Fruit fly (Drosophila melanogaster): Measurements from ENCODE around the gene Hsc70-3.

Hsc70-3 gene

DNA sequence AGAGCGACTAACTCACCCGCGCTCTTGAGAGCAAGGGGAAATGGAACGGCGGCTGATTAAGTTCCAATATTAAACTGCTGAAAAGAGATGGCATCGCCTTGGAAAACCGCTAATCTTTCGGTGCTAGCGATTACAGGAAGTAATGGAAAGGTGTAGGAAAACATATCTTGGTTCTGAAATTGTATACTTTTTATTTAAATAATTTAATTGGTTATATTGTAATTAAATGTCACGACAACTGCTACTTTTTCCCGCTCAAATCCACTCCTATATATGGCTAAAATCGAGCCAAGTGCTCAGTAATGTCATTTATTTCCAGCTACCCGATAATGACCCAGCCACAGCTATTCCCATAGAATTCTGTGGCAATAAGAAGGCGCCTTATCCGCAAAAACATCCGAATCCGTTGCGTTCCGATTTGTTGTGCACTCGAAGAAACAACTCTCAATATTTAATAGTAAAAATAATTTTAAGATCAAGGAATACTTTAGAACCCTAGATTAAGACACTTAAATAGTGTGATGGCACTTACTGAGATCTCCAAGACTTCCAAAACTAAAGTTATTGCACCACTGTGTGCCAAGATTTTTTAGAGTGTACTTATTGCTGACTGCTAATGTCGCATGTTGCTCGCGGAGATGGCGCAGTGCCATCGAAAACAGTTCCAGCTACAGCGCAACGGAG lies 18.6 kb downstream of the Hsc70-3 start (continued):
- TF ChIP-seq Xrp1 (GFP tag; IDR thresholded peaks at IDR 0.05), result peak; percentile 73
- peak; percentile 42 for TF ChIP-seq zf30C (GFP tag; optimal IDR thresholded peaks at IDR 0.05)
- no peak for TF ChIP-seq CG14965 (GFP tag; optimal IDR thresholded peaks at IDR 0.05; ENCODE audit: borderline replicate concordance)
- TF ChIP-seq Kr (GFP tag; optimal IDR thresholded peaks at IDR 0.05), result no peak
- TF ChIP-seq CG14860 (GFP tag; IDR thresholded peaks at IDR 0.05; ENCODE audit: partially characterized antibody), result no peak
- peak; percentile 23 for TF ChIP-seq CG31388 (GFP tag; optimal IDR thresholded peaks at IDR 0.05)
- TF ChIP-seq CG6254 (GFP tag; optimal IDR thresholded peaks at IDR 0.05), result peak; percentile 52
- no peak for TF ChIP-seq CG13894 (tag; optimal IDR thresholded peaks at IDR 0.05)
- peak; percentile 68 for TF ChIP-seq CG7556 (GFP tag; optimal IDR thresholded peaks at IDR 0.05)
- peak; percentile 75 for TF ChIP-seq ap (GFP tag; IDR thresholded peaks at IDR 0.05)
- peak in 1 of 2 experiments; percentile 3 for TF ChIP-seq Hr78 (GFP tag; optimal IDR thresholded peaks at IDR 0.05)
- TF ChIP-seq CG17568 (GFP tag; optimal IDR thresholded peaks at IDR 0.05), result peak; percentile 47
- peak; percentile 71 for TF ChIP-seq nmo (GFP tag; optimal IDR thresholded peaks at IDR 0.05)
- TF ChIP-seq dan (GFP tag; IDR thresholded peaks at IDR 0.05), result 0 out of 2 replicates have a peak, but pooled peaks have one; percentile 25
- peak; percentile 24 for TF ChIP-seq CHES-1-like (GFP tag; optimal IDR thresholded peaks at IDR 0.05)
- TF ChIP-seq Oli (tag; optimal IDR thresholded peaks at IDR 0.05), result peak; percentile 83
- TF ChIP-seq pum (GFP tag; optimal IDR thresholded peaks at IDR 0.05), result peak; percentile 57
- peak; percentile 33 to 85 for TF ChIP-seq Hr51 (GFP tag; optimal IDR thresholded peaks at IDR 0.05)
- TF ChIP-seq jumu (GFP tag; optimal IDR thresholded peaks at IDR 0.05), result peak; percentile 65
- TF ChIP-seq CG2116 (GFP tag; optimal IDR thresholded peaks at IDR 0.05), result peak; percentile 20
- TF ChIP-seq CG2889 (GFP tag; IDR thresholded peaks at IDR 0.05), result peak; percentile 31; the same call in 1 of the 3 replicates
- TF ChIP-seq exex (tag; optimal IDR thresholded peaks at IDR 0.05), result no peak
- no peak for TF ChIP-seq Hmx (GFP tag; optimal IDR thresholded peaks at IDR 0.05)
- TF ChIP-seq pros (GFP tag; optimal IDR thresholded peaks at IDR 0.05), result no peak
- TF ChIP-seq jing (GFP tag; optimal IDR thresholded peaks at IDR 0.05), result peak; percentile 58
- TF ChIP-seq dimm (GFP tag; IDR thresholded peaks at IDR 0.05), result no peak
- TF ChIP-seq wek (GFP tag; optimal IDR thresholded peaks at IDR 0.05), result peak; percentile 7
- TF ChIP-seq CG7928 (GFP tag; optimal IDR thresholded peaks at IDR 0.05), result no peak
- peak; percentile 35 for TF ChIP-seq CG30431 (GFP tag; optimal IDR thresholded peaks at IDR 0.05)
- TF ChIP-seq CG9932 (GFP tag; IDR thresholded peaks at IDR 0.05), result no peak
- TF ChIP-seq vvl (GFP tag; IDR thresholded peaks at IDR 0.05), result peak; percentile 85
- TF ChIP-seq Bdp1 (GFP tag; optimal IDR thresholded peaks at IDR 0.05), result peak; percentile 18
- no peak for TF ChIP-seq B-H2 (GFP tag; optimal IDR thresholded peaks at IDR 0.05)
- TF ChIP-seq Dip3 (GFP tag; optimal IDR thresholded peaks at IDR 0.05), result peak; percentile 44
- TF ChIP-seq CG3163 (GFP tag; optimal IDR thresholded peaks at IDR 0.05), result no peak
- peak; percentile 48; the same call in 1 of the 2 replicates for TF ChIP-seq E2f2 (GFP tag; IDR thresholded peaks at IDR 0.05)
- TF ChIP-seq CG17359 (tag; optimal IDR thresholded peaks at IDR 0.05), result peak; percentile 77
- TF ChIP-seq ken (GFP tag; IDR thresholded peaks at IDR 0.05), result peak; percentile 81
- TF ChIP-seq H15 (GFP tag; IDR thresholded peaks at IDR 0.05), result peak; percentile 63; the same call in 1 of the 3 replicates
- peak; percentile 28 for TF ChIP-seq NC2α (GFP tag; optimal IDR thresholded peaks at IDR 0.05)
- TF ChIP-seq CG16815 (GFP tag; optimal IDR thresholded peaks at IDR 0.05), result peak; percentile 48
- peak; percentile 44 for TF ChIP-seq slp2 (GFP tag; optimal IDR thresholded peaks at IDR 0.05)
- no peak for TF ChIP-seq rib (GFP tag; IDR thresholded peaks at IDR 0.05)
- no peak; the same call in 1 of the 2 replicates for TF ChIP-seq MBD-R2 (GFP tag; IDR thresholded peaks at IDR 0.05)
- TF ChIP-seq row (GFP tag; IDR thresholded peaks at IDR 0.05), result peak; percentile 84
- peak; percentile 50; the same call in 1 of the 2 replicates for TF ChIP-seq CG4730 (GFP tag; IDR thresholded peaks at IDR 0.05)
- TF ChIP-seq Dp (GFP tag; optimal IDR thresholded peaks at IDR 0.05), result no peak
- peak; percentile 83 for TF ChIP-seq Ptx1 (GFP tag; IDR thresholded peaks at IDR 0.05)
- TF ChIP-seq CG6654 (GFP tag; optimal IDR thresholded peaks at IDR 0.05), result peak; percentile 9
